Worm (Caenorhabditis elegans) whole organism, mixed stage, embryonic: ENCODE data around the gene F17E9.3.

Experiments
- bed-3 ChIP-seq: fragments of 200-800 bp; sonication (Bioruptor generic); optimal IDR thresholded peaks from 3 replicates; lab custom pipeline; 2018; ENCODE audit warnings: mild to moderate bottlenecking, missing genetic modification characterization, moderate library complexity, missing compliant biosample characterization
- nhr-237 ChIP-seq: fragments of 150-350 bp; optimal IDR thresholded peaks from 2 replicates; lab custom pipeline; 2014; ENCODE audit warnings: missing biosample characterization, missing genetic modification characterization
- unc-62 ChIP-seq: fragments of 150-350 bp; optimal IDR thresholded peaks from 2 replicates; lab custom pipeline; 2014; ENCODE audit warnings: missing biosample characterization, missing genetic modification reagents, missing genetic modification characterization

ce11 chrIV:8380266-8380850 lies 25.7 kb downstream of the F17E9.3 start:
- TF ChIP-seq nhr-237 (tag; lab: Kevin White, UChicago) (no peak), bed-3 (GFP tag; lab: Kevin White, UChicago) (no peak), unc-62 (no peak)
